Fruit fly (Drosophila melanogaster): ENCODE measurements around the gene CG43085.

Gene CG43085

dm6 chr3L:17652878-17653700 is 6.6 kb upstream of the CG43085 start:
- TF ChIP-seq CG14711 (tag; optimal IDR thresholded peaks at IDR 0.05) (peak; percentile 58), cic (GFP tag; optimal IDR thresholded peaks at IDR 0.05) (peak; percentile 97), tj (GFP tag; optimal IDR thresholded peaks at IDR 0.05) (peak; percentile 17), kay (GFP tag; ENCODE audit: borderline replicate concordance) (peak; percentile 91), CG7045 (GFP tag; optimal IDR thresholded peaks at IDR 0.05) (peak; percentile 82), CG5204 (GFP tag; optimal IDR thresholded peaks at IDR 0.05) (no peak), CG12768 (GFP tag; optimal IDR thresholded peaks at IDR 0.05) (peak; percentile 93), CG7101 (tag; optimal IDR thresholded peaks at IDR 0.05) (peak; percentile 82), CG1620 (GFP tag; optimal IDR thresholded peaks at IDR 0.05) (peak; percentile 31), bab1 (GFP tag; optimal IDR thresholded peaks at IDR 0.05) (no peak), CG33017 (tag; optimal IDR thresholded peaks at IDR 0.05) (peak; percentile 69), ovo (GFP tag; optimal IDR thresholded peaks at IDR 0.05) (peak; percentile 79), Clk (GFP tag; optimal IDR thresholded peaks at IDR 0.05) (peak; percentile 90), toe (GFP tag; optimal IDR thresholded peaks at IDR 0.05) (peak; percentile 44), pad (GFP tag; optimal IDR thresholded peaks at IDR 0.05) (peak; percentile 96), CG11617 (GFP tag; optimal IDR thresholded peaks at IDR 0.05) (no peak), Mnt (GFP tag; optimal IDR thresholded peaks at IDR 0.05) (peak; percentile 58), cnc (optimal IDR thresholded peaks at IDR 0.05) (no peak), Hr96 (GFP tag; optimal IDR thresholded peaks at IDR 0.05) (no peak), Crg-1 (GFP tag; optimal IDR thresholded peaks at IDR 0.05) (peak; percentile 68)

dm6 chr3L:17651717-17652651 is 5.4 kb upstream of the CG43085 start:
- TF ChIP-seq CG5204 (GFP tag; optimal IDR thresholded peaks at IDR 0.05) (no peak), kay (GFP tag; ENCODE audit: borderline replicate concordance) (peak; percentile 96), CG7045 (GFP tag; optimal IDR thresholded peaks at IDR 0.05) (no peak), Crg-1 (GFP tag; optimal IDR thresholded peaks at IDR 0.05) (peak; percentile 3), CG14711 (tag; optimal IDR thresholded peaks at IDR 0.05) (peak; percentile 27), CG12768 (GFP tag; optimal IDR thresholded peaks at IDR 0.05) (peak; percentile 14), pad (GFP tag; optimal IDR thresholded peaks at IDR 0.05) (no peak), CG7101 (tag; optimal IDR thresholded peaks at IDR 0.05) (peak; percentile 11), bab1 (GFP tag; optimal IDR thresholded peaks at IDR 0.05) (no peak), toe (GFP tag; optimal IDR thresholded peaks at IDR 0.05) (no peak), ovo (GFP tag; optimal IDR thresholded peaks at IDR 0.05) (peak; percentile 34)

- peak; percentile 76 for TF ChIP-seq kay (GFP tag; ENCODE audit: borderline replicate concordance)
- no peak for TF ChIP-seq pad (GFP tag; optimal IDR thresholded peaks at IDR 0.05)
- TF ChIP-seq ovo (GFP tag; optimal IDR thresholded peaks at IDR 0.05), result no peak
Measured at dm6 chr3L:17647543-17647942, 1.0 kb upstream of the CG43085 start.

dm6 chr3L:17644906-17645244 is 1.7 kb downstream of the CG43085 start, which contains the start of gene Pep:
TSS of gene Pep (minus strand) at chr3L:17645036.
- TF ChIP-seq tj (GFP tag; optimal IDR thresholded peaks at IDR 0.05) (no peak), CG11617 (GFP tag; optimal IDR thresholded peaks at IDR 0.05) (no peak), ovo (GFP tag; optimal IDR thresholded peaks at IDR 0.05) (peak; percentile 5), Mnt (GFP tag; optimal IDR thresholded peaks at IDR 0.05) (peak; percentile 54), bab1 (GFP tag; optimal IDR thresholded peaks at IDR 0.05) (peak; percentile 57), pad (GFP tag; optimal IDR thresholded peaks at IDR 0.05) (no peak), kay (GFP tag; ENCODE audit: borderline replicate concordance) (peak; percentile 81), CG14711 (tag; optimal IDR thresholded peaks at IDR 0.05) (peak; percentile 18), cic (GFP tag; optimal IDR thresholded peaks at IDR 0.05) (peak; percentile 21), Clk (GFP tag; optimal IDR thresholded peaks at IDR 0.05) (no peak), Crg-1 (GFP tag; optimal IDR thresholded peaks at IDR 0.05) (no peak), cnc (optimal IDR thresholded peaks at IDR 0.05) (no peak), CG5204 (GFP tag; optimal IDR thresholded peaks at IDR 0.05) (no peak), CG12768 (GFP tag; optimal IDR thresholded peaks at IDR 0.05) (no peak), Hr96 (GFP tag; optimal IDR thresholded peaks at IDR 0.05) (no peak), CG7045 (GFP tag; optimal IDR thresholded peaks at IDR 0.05) (no peak), CG1620 (GFP tag; optimal IDR thresholded peaks at IDR 0.05) (peak; percentile 60), toe (GFP tag; optimal IDR thresholded peaks at IDR 0.05) (peak; percentile 31), CG33017 (tag; optimal IDR thresholded peaks at IDR 0.05) (no peak), CG7101 (tag; optimal IDR thresholded peaks at IDR 0.05) (peak; percentile 52)

dm6 chr3L:17643985-17644905 is 2.3 kb downstream of the CG43085 start:
- TF ChIP-seq CG7101 (tag; optimal IDR thresholded peaks at IDR 0.05) (no peak), CG14711 (tag; optimal IDR thresholded peaks at IDR 0.05) (no peak), CG5204 (GFP tag; optimal IDR thresholded peaks at IDR 0.05) (no peak), ovo (GFP tag; optimal IDR thresholded peaks at IDR 0.05) (peak; percentile 10), CG12768 (GFP tag; optimal IDR thresholded peaks at IDR 0.05) (peak; percentile 20), CG33017 (tag; optimal IDR thresholded peaks at IDR 0.05) (no peak), tj (GFP tag; optimal IDR thresholded peaks at IDR 0.05) (peak; percentile 94), Mnt (GFP tag; optimal IDR thresholded peaks at IDR 0.05) (peak; percentile 49), Crg-1 (GFP tag; optimal IDR thresholded peaks at IDR 0.05) (peak; percentile 3), cic (GFP tag; optimal IDR thresholded peaks at IDR 0.05) (peak; percentile 75), kay (GFP tag; ENCODE audit: borderline replicate concordance) (peak; percentile 73), pad (GFP tag; optimal IDR thresholded peaks at IDR 0.05) (peak; percentile 95), bab1 (GFP tag; optimal IDR thresholded peaks at IDR 0.05) (peak; percentile 53)
